Worm (Caenorhabditis elegans): Measurements from ENCODE around the gene Y105C5A.1274.
"Not testable (repeated sequence)": the region's sequence is repeated elsewhere in the genome, so short reads cannot be mapped to it uniquely, and the experiment has no call there.

Gene Y105C5A.1274

DNA sequence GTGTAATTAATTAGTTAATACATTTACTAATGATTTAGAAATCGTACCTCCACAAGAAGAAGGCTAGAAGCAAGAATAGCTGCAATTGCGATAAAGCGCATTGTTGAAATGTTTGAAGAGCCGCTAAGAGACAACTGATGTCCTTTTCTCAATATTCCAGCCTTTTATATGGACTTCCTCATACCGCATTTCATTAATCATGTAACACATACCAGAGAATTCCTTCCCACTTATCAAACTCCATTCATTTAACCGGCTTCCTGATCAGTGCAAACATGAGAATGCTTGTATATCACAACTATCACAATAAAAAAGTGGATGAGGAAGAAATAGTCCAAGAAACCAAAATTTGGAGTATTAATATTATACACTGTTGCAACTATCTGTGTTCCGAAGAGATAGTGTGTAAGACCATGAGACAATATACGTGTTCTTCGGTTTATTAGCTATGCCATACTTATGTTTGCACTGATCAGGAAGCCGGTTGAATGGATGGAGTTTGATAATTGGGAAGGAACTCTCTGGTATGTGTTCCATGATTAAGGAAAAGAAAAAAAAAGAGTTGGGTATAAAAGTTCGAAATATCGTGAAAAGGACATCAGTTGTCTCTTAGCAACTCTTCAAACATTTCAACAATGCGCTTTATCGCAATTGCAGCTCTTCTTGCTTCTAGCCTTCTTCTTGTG is 39.5 kb upstream of the Y105C5A.1274 start, which contains the start of the genes pqn-78 and pqn-79:
Gene pqn-78 (minus strand): TSS at position 101 of the 686 bp plus-strand sequence.
Gene pqn-79 (plus strand): TSS at position 636 of the 686 bp plus-strand sequence.
- TF ChIP-seq hlh-13 (GFP tag; optimal IDR thresholded peaks at IDR 0.05); T23F11.4 (GFP tag; optimal IDR thresholded peaks at IDR 0.05); nhr-232 (tag; optimal IDR thresholded peaks at IDR 0.05): not testable (repeated sequence)

DNA sequence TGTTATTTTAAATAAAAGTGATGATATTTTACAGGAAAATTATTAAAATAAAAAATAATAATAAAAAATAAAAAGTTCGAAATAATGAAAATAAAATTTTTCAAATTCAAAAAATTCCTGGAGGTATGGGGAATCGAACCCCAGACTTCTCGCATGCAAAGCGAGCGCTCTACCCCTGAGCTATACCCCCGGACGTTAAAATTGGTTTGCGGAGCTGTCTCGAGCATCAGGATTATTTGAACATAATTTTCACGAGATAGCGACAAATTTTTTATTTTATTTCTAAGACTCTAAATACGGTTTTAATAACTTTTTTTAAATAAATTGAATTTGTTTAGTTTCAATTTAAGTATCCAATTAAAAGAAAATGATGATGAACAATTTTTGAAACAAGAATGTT is 30.3 kb upstream of the Y105C5A.1274 start:
- TF ChIP-seq ttx-3 (tag; optimal IDR thresholded peaks at IDR 0.05) (no peak), pqm-1 (tag; optimal IDR thresholded peaks at IDR 0.05) (no peak), ceh-14 (tag; optimal IDR thresholded peaks at IDR 0.05) (no peak), rnt-1 (tag; optimal IDR thresholded peaks at IDR 0.05) (no peak), eyg-1 (tag; optimal IDR thresholded peaks at IDR 0.05) (no peak), zip-5 (tag; optimal IDR thresholded peaks at IDR 0.05) (no peak), ztf-16 (tag; optimal IDR thresholded peaks at IDR 0.05) (no peak), ceh-48 (tag; optimal IDR thresholded peaks at IDR 0.05) (no peak), hlh-13 (GFP tag; optimal IDR thresholded peaks at IDR 0.05) (no peak), ceh-9 (tag; optimal IDR thresholded peaks at IDR 0.05) (no peak), tbx-2 (tag; optimal IDR thresholded peaks at IDR 0.05) (no peak)

DNA sequence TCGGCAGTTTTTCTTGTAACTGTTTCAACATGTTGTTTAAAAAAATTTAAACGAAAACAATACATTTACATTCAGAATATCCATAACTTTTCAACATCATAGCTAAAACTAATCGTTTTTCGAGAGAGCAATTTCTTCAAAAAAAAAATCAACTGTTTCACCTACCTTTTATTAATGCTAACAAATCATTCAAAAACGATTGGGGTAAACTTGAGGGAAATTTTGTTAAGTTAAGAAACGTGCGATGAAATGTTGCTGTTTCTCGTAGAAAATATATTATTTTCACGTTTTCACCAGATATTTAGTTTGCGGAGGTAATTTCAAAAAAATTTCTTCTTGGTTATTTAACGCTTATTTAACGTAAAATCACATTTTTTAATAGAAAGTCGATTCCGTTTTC is 28.1 kb upstream of the Y105C5A.1274 start:
- TF ChIP-seq ets-4 (tag; optimal IDR thresholded peaks at IDR 0.05), result no peak
- no peak for TF ChIP-seq pqm-1 (tag; optimal IDR thresholded peaks at IDR 0.05)
- TF ChIP-seq ceh-6 (GFP tag; optimal IDR thresholded peaks at IDR 0.05), result no peak
- TF ChIP-seq T23F11.4 (GFP tag; optimal IDR thresholded peaks at IDR 0.05), result no peak
- no peak for TF ChIP-seq nhr-232 (tag; optimal IDR thresholded peaks at IDR 0.05)
- TF ChIP-seq che-1 (tag; optimal IDR thresholded peaks at IDR 0.05), result no peak
- no peak for TF ChIP-seq pros-1 (tag; optimal IDR thresholded peaks at IDR 0.05)
- no peak for TF ChIP-seq sox-4 (tag; optimal IDR thresholded peaks at IDR 0.05)

DNA sequence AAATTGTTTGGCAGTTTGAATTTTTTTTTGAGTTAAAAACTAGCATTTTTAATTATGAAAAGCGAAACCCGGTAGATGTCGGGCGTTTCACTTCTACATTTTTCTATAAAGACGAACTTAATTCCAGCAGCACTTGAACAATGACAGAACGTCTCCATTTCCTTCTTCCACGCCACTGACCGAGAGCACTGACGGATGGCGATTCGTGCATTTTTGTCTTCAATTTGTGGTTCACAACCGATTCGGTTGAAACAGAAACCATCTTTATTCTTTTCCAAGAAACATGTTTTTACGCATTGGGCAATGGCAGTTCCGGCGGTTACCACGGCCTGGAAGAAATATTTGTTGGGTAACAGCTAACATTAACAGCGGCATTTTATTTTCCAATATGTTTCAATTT is 21.4 kb upstream of the Y105C5A.1274 start:
- TF ChIP-seq unc-86 (tag; optimal IDR thresholded peaks at IDR 0.05) (no peak), pqm-1 (tag; optimal IDR thresholded peaks at IDR 0.05) (no peak), pat-9 (tag; optimal IDR thresholded peaks at IDR 0.05) (no peak), ceh-45 (GFP tag; IDR thresholded peaks at IDR 0.05) (no peak), ceh-34 (tag; optimal IDR thresholded peaks at IDR 0.05) (no peak), ceh-18 (tag; optimal IDR thresholded peaks at IDR 0.05) (no peak), dve-1 (tag; optimal IDR thresholded peaks at IDR 0.05) (no peak), npax-4 (tag; optimal IDR thresholded peaks at IDR 0.05) (no peak), unc-55 (GFP tag; optimal IDR thresholded peaks at IDR 0.05) (no peak), nfya-1 (tag; optimal IDR thresholded peaks at IDR 0.05) (no peak), pha-4 (tag; optimal IDR thresholded peaks at IDR 0.05) (no peak), C08G9.2 (tag; optimal IDR thresholded peaks at IDR 0.05) (no peak), elt-2 (tag; optimal IDR thresholded peaks at IDR 0.05) (no peak), elt-4 (tag; optimal IDR thresholded peaks at IDR 0.05) (no peak), sox-4 (tag; optimal IDR thresholded peaks at IDR 0.05) (no peak), pha-2 (tag; optimal IDR thresholded peaks at IDR 0.05) (no peak), C38D4.7 (GFP tag; optimal IDR thresholded peaks at IDR 0.05) (no peak), ceh-2 (tag; optimal IDR thresholded peaks at IDR 0.05) (no peak), ama-1 (optimal IDR thresholded peaks at IDR 0.05) (no peak)

DNA sequence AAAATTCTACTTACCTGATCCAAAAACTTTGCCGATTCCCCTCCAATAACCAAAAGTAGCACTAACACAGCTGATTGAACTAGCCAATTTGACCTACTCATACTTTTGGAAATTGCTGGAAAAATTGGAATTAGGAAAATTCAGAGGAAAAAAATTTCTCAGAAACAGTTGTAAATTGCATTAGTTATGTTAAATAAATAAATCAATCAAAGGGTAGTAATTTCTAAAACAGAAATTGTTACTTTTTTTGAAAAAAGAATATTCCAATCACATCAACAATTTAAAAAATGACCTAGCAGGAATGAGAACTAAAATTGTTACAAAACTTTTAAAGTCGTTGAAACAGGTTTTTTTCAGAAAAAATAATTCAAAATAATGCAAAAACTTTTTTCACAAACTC is 17.6 kb upstream of the Y105C5A.1274 start, which contains the start of gene Y105C5A.8:
Gene Y105C5A.8 (minus strand): TSS at position 101 of the 400 bp plus-strand sequence.
- TF ChIP-seq pros-1 (tag; optimal IDR thresholded peaks at IDR 0.05) (no peak), K09A11.1 (tag; optimal IDR thresholded peaks at IDR 0.05; ENCODE audit: insufficient read depth) (no peak), ceh-31 (tag; optimal IDR thresholded peaks at IDR 0.05) (no peak)

Data from whole organism, late embryonic.